Worm (Caenorhabditis elegans): Measurements from ENCODE around the gene C44B12.6.
A peak's percentile ranks its signal among the peaks of the same experiment; 100 is the strongest.

Gene C44B12.6

ce11 chrIV:1093870-1094564 is 42.5 kb downstream of the C44B12.6 start, which contains the start of the genes cct-8 and Y55F3AR.2:
Gene cct-8 (minus strand): TSS chrIV:1093920.
Gene Y55F3AR.2 (plus strand): TSS chrIV:1094541.
- TF ChIP-seq cog-1 (tag; optimal IDR thresholded peaks at IDR 0.05) = peak; percentile 88
- TF ChIP-seq ref-1 (GFP tag; conservative IDR thresholded peaks at IDR 0.05) = no peak
- peak; percentile 92 for TF ChIP-seq ztf-23 (GFP tag; IDR thresholded peaks at IDR 0.05)
- TF ChIP-seq T22C8.4 (GFP tag; IDR thresholded peaks at IDR 0.05) = peak; percentile 55; the same call in 1 of the 2 replicates
- no peak for TF ChIP-seq med-1 (GFP tag; optimal IDR thresholded peaks at IDR 0.05; ENCODE audit: insufficient read depth)
- TF ChIP-seq tab-1 (GFP tag; IDR thresholded peaks at IDR 0.05) = no peak
- TF ChIP-seq flt-1 (GFP tag; IDR thresholded peaks at IDR 0.05) = peak; percentile 81
- TF ChIP-seq ztf-29 (GFP tag; IDR thresholded peaks at IDR 0.05) = no peak
- peak; percentile 52; the same call in 1 of the 2 replicates for TF ChIP-seq klf-2 (GFP tag; conservative IDR thresholded peaks at IDR 0.05)

ce11 chrIV:1086913-1087312 is 49.6 kb downstream of the C44B12.6 start, which contains the start of gene csn-4:
Gene csn-4 (minus strand): TSS chrIV:1087013.
- no peak for TF ChIP-seq med-1 (GFP tag; optimal IDR thresholded peaks at IDR 0.05; ENCODE audit: insufficient read depth)
- TF ChIP-seq T22C8.4 (GFP tag; IDR thresholded peaks at IDR 0.05) = no peak
- TF ChIP-seq ztf-29 (GFP tag; IDR thresholded peaks at IDR 0.05) = no peak
- no peak for TF ChIP-seq flt-1 (GFP tag; IDR thresholded peaks at IDR 0.05)
- TF ChIP-seq tab-1 (GFP tag; IDR thresholded peaks at IDR 0.05) = no peak
- no peak for TF ChIP-seq ztf-23 (GFP tag; IDR thresholded peaks at IDR 0.05)
- TF ChIP-seq cog-1 (tag; optimal IDR thresholded peaks at IDR 0.05) = no peak

Data from whole organism, midembryonic.